Worm (Caenorhabditis elegans) whole organism, young adult: ENCODE results near the gene avr-15.

Experiments
- C06A6.2 ChIP-seq: fragments of 200-800 bp; sonication (Bioruptor generic); conservative IDR thresholded peaks from 2 replicates; pipeline ENCODE4 v1.3.6; 2022; ENCODE audit warnings: missing genetic modification characterization, missing compliant biosample characterization
- F52B5.7 ChIP-seq: sonication (generic microtip); optimal IDR thresholded peaks from 2 replicates; lab custom pipeline; 2016; ENCODE audit warnings: mild to moderate bottlenecking, missing genetic modification characterization, missing compliant biosample characterization
- T07F8.4 ChIP-seq: sonication (generic microtip); optimal IDR thresholded peaks from 2 replicates; lab custom pipeline; 2016; ENCODE audit warnings: mild to moderate bottlenecking, missing genetic modification characterization, moderate library complexity, missing compliant biosample characterization
- akir-1 ChIP-seq: fragments of 200-800 bp; sonication (Bioruptor generic); optimal IDR thresholded peaks from 2 replicates; lab custom pipeline; 2018; ENCODE audit warnings: mild to moderate bottlenecking, missing genetic modification characterization, moderate library complexity, missing compliant biosample characterization
- ama-1 ChIP-seq, 3 experiments: fragments of 150-350 bp in 1 of 3; sonication (generic microtip) in 2 of 3; optimal IDR thresholded peaks; 2 replicates each; lab custom pipeline; 2014 to 2018; ENCODE audit warnings: missing biosample characterization in 2 of 3, missing genetic modification characterization in 2 of 3, missing genetic modification reagents in 2 of 3
- fkh-3 ChIP-seq: sonication (generic microtip); optimal IDR thresholded peaks from 2 replicates; lab custom pipeline; 2016; ENCODE audit warnings: mild to moderate bottlenecking, missing genetic modification characterization, missing compliant biosample characterization
- hlh-26 ChIP-seq: fragments of 200-800 bp; sonication (Bioruptor generic); conservative IDR thresholded peaks from 2 replicates; pipeline ENCODE4 v1.3.6; 2022; ENCODE audit warnings: missing genetic modification reagents, missing genetic modification characterization, missing compliant biosample characterization
- unc-62 ChIP-seq: fragments of 150-350 bp; optimal IDR thresholded peaks from 2 replicates; lab custom pipeline; 2014; ENCODE audit warnings: missing biosample characterization, missing genetic modification reagents, missing genetic modification characterization
- ztf-18 ChIP-seq: sonication (generic microtip); optimal IDR thresholded peaks from 2 replicates; lab custom pipeline; 2016; ENCODE audit warnings: missing genotype, mild to moderate bottlenecking, missing genetic modification characterization, missing compliant biosample characterization
- ztf-22 ChIP-seq: fragments of 200-800 bp; sonication (Bioruptor generic); optimal IDR thresholded peaks from 2 replicates; lab custom pipeline; 2018; ENCODE audit warnings: mild to moderate bottlenecking, missing genetic modification characterization, moderate library complexity, missing compliant biosample characterization
- ztf-25 ChIP-seq: fragments of 200-800 bp; sonication (Bioruptor generic); IDR thresholded peaks from 2 replicates; pipeline ENCODE4 v1.3.6; 2022; ENCODE audit warnings: missing genetic modification reagents, missing genetic modification characterization, missing compliant biosample characterization
- ztf-26 ChIP-seq: sonication (generic microtip); optimal IDR thresholded peaks from 2 replicates; lab custom pipeline; 2017; ENCODE audit warnings: missing genetic modification characterization, missing compliant biosample characterization

- no peak for TF ChIP-seq F52B5.7 (tag; lab: Kevin White, UChicago)
- TF ChIP-seq ztf-22 (GFP tag; lab: Kevin White, UChicago), result no peak
- no peak for TF ChIP-seq C06A6.2 (GFP tag; lab: Robert Waterston, UW)
- no peak for TF ChIP-seq ztf-26 (tag; lab: Kevin White, UChicago)
- TF ChIP-seq hlh-26 (GFP tag; lab: Robert Waterston, UW), result no peak
- TF ChIP-seq ztf-18 (tag; lab: Kevin White, UChicago), result no peak
- no peak for TF ChIP-seq fkh-3 (tag; lab: Kevin White, UChicago)
- TF ChIP-seq ztf-25 (GFP tag; lab: Robert Waterston, UW), result no peak
- no peak for TF ChIP-seq unc-62 (GFP tag; lab: Kevin White, UChicago)
- no peak for TF ChIP-seq akir-1 (GFP tag; lab: Kevin White, UChicago)
- no peak for TF ChIP-seq T07F8.4 (tag; lab: Kevin White, UChicago)
- TF ChIP-seq ama-1 (optimal IDR thresholded peaks at IDR 0.05; lab: Kevin White, UChicago), result no peak
- TF ChIP-seq ama-1 (GFP tag; optimal IDR thresholded peaks at IDR 0.05; lab: Kevin White, UChicago), result no peak
These were observed 48.5 kb upstream of the avr-15 start, which contains the start of gene C56A3.8 for ce11 chrV:13559978-13560377.
